Worm (Caenorhabditis elegans) whole organism, L4 larva: ENCODE measurements around the gene C37H5.13.

Experiments used
- D1046.2 ChIP-seq: fragments of 200-800 bp; sonication (Bioruptor generic); IDR thresholded peaks from 2 replicates; pipeline ENCODE4 v1.3.6; 2022; ENCODE audit warnings: missing genetic modification characterization, missing compliant biosample characterization
- F49E8.2 ChIP-seq: sonication (generic microtip); optimal IDR thresholded peaks from 2 replicates; lab custom pipeline; 2016; ENCODE audit warnings: missing compliant biosample characterization, mild to moderate bottlenecking, missing genetic modification characterization, borderline replicate concordance
- T20F7.1 ChIP-seq: fragments of 200-800 bp; sonication (Bioruptor generic); optimal IDR thresholded peaks from 2 replicates; lab custom pipeline; 2018; ENCODE audit warnings: mild to moderate bottlenecking, missing genetic modification characterization, missing compliant biosample characterization
- T26A8.4 ChIP-seq: fragments of 200-800 bp; sonication (Bioruptor generic); IDR thresholded peaks from 2 replicates; pipeline ENCODE4 v1.3.6; 2022; ENCODE audit warnings: missing genetic modification characterization, missing compliant biosample characterization
- Y48G9A.11 ChIP-seq: fragments of 200-800 bp; sonication (Bioruptor generic); IDR thresholded peaks from 2 replicates; pipeline ENCODE4 v1.3.6; 2022; ENCODE audit warnings: missing genetic modification reagents, missing genetic modification characterization, missing compliant biosample characterization
- Y5F2A.4 ChIP-seq: fragments of 200-800 bp; sonication (Bioruptor generic); optimal IDR thresholded peaks from 2 replicates; lab custom pipeline; 2018; ENCODE audit warnings: mild to moderate bottlenecking, missing genetic modification characterization, missing compliant biosample characterization
- Y75B8A.6 ChIP-seq: fragments of 200-800 bp; sonication (Bioruptor generic); IDR thresholded peaks from 2 replicates; pipeline ENCODE4 v1.3.6; 2022; ENCODE audit warnings: missing genetic modification reagents, missing genetic modification characterization, missing compliant biosample characterization
- aha-1 ChIP-seq: fragments of 150-350 bp; peaks from one replicate; lab custom pipeline; 2014; ENCODE audit warnings: missing biosample characterization, missing genetic modification characterization
- ama-1 ChIP-seq: fragments of 150-350 bp; optimal IDR thresholded peaks from 2 replicates; lab custom pipeline; 2014; ENCODE audit warnings: inconsistent platforms, mixed read lengths
- ceh-44 ChIP-seq: fragments of 200-800 bp; sonication (Bioruptor generic); IDR thresholded peaks from 2 replicates; pipeline ENCODE4 v1.3.6; 2022; ENCODE audit warnings: missing genetic modification reagents, missing genetic modification characterization, missing compliant biosample characterization
- cey-2 ChIP-seq: sonication (generic microtip); optimal IDR thresholded peaks from 3 replicates; lab custom pipeline; 2017; ENCODE audit warnings: missing genetic modification characterization, mild to moderate bottlenecking, missing compliant biosample characterization, antibody characterized with exemption, borderline replicate concordance; ENCODE audit not compliant: insufficient read depth
- daf-12 ChIP-seq: fragments of 150-350 bp; optimal IDR thresholded peaks from 2 replicates; lab custom pipeline; 2014; ENCODE audit warnings: missing biosample characterization, missing genetic modification reagents, missing genetic modification characterization
- daf-16 ChIP-seq, 3 experiments: sonication (generic microtip); optimal IDR thresholded peaks; 2 replicates each; lab custom pipeline; 2016 to 2017; ENCODE audit warnings: missing genetic modification characterization in 3 of 3, missing genetic modification reagents in 3 of 3, mild to moderate bottlenecking in 2 of 3, missing compliant biosample characterization in 2 of 3, missing biosample characterization in 1 of 3, moderate library complexity in 1 of 3
- daf-19 ChIP-seq: fragments of 200-800 bp; sonication (Bioruptor generic); conservative IDR thresholded peaks from 2 replicates; pipeline ENCODE4 v1.3.6; 2022; ENCODE audit warnings: missing genetic modification characterization, missing compliant biosample characterization
- dmd-6 ChIP-seq: fragments of 200-800 bp; sonication (Bioruptor generic); IDR thresholded peaks from 2 replicates; pipeline ENCODE4 v1.3.6; 2022; ENCODE audit warnings: missing genetic modification reagents, missing genetic modification characterization, missing compliant biosample characterization
- dmd-9 ChIP-seq: fragments of 200-800 bp; sonication (Bioruptor generic); IDR thresholded peaks from 2 replicates; pipeline ENCODE4 v1.3.6; 2022; ENCODE audit warnings: missing genetic modification reagents, missing genetic modification characterization, missing compliant biosample characterization
- duxl-1 ChIP-seq: sonication (generic microtip); optimal IDR thresholded peaks from 2 replicates; lab custom pipeline; 2016; ENCODE audit warnings: mild to moderate bottlenecking, missing genetic modification characterization, moderate library complexity, missing compliant biosample characterization; ENCODE audit not compliant: poor library complexity
- dve-1 ChIP-seq: sonication (generic microtip); optimal IDR thresholded peaks from 2 replicates; lab custom pipeline; 2017; ENCODE audit warnings: antibody characterized with exemption, mild to moderate bottlenecking, missing genetic modification characterization, missing compliant biosample characterization; ENCODE audit not compliant: insufficient read depth
- fkh-10 ChIP-seq: fragments of 150-350 bp; optimal IDR thresholded peaks from 2 replicates; lab custom pipeline; 2014; ENCODE audit warnings: missing biosample characterization, missing genetic modification reagents, missing genetic modification characterization
- gei-8 ChIP-seq: fragments of 200-800 bp; sonication (Bioruptor generic); optimal IDR thresholded peaks from 2 replicates; lab custom pipeline; 2018; ENCODE audit warnings: mild to moderate bottlenecking, missing genetic modification characterization, missing compliant biosample characterization
- hif-1 ChIP-seq, 2 experiments: sonication (generic microtip); optimal IDR thresholded peaks; 2 replicates each; lab custom pipeline; 2016 to 2017; ENCODE audit warnings: missing compliant biosample characterization in 2 of 2, missing genetic modification characterization in 2 of 2, missing genetic modification reagents in 2 of 2, missing genotype in 2 of 2, mild to moderate bottlenecking in 1 of 2
- hlh-11 ChIP-seq: fragments of 200-800 bp; sonication (Bioruptor generic); optimal IDR thresholded peaks from 2 replicates; lab custom pipeline; 2018; ENCODE audit warnings: mild to moderate bottlenecking, missing genetic modification characterization, missing compliant biosample characterization
- hlh-30 ChIP-seq: sonication (generic microtip); optimal IDR thresholded peaks from 2 replicates; lab custom pipeline; 2017; ENCODE audit warnings: antibody characterized with exemption, mild to moderate bottlenecking, missing genetic modification characterization, missing compliant biosample characterization; ENCODE audit not compliant: insufficient read depth
- hmg-1.1 ChIP-seq: fragments of 200-800 bp; sonication (Bioruptor generic); IDR thresholded peaks from 2 replicates; pipeline ENCODE4 v1.3.6; 2022; ENCODE audit warnings: missing genetic modification reagents, missing genetic modification characterization, missing compliant biosample characterization
- lim-7 ChIP-seq: fragments of 200-800 bp; sonication (Bioruptor generic); IDR thresholded peaks from 2 replicates; pipeline ENCODE4 v1.3.6; 2022; ENCODE audit warnings: missing genetic modification characterization, missing compliant biosample characterization
- lin-13 ChIP-seq: fragments of 150-350 bp; optimal IDR thresholded peaks from 2 replicates; lab custom pipeline; 2014; ENCODE audit warnings: missing biosample characterization, missing genetic modification reagents, missing genetic modification characterization
- lin-15B ChIP-seq: fragments of 150-350 bp; sonication (generic microtip); optimal IDR thresholded peaks from 3 replicates; lab custom pipeline; 2014; ENCODE audit warnings: missing biosample characterization, missing genetic modification characterization
- lin-39 ChIP-seq: fragments of 150-350 bp; optimal IDR thresholded peaks from 2 replicates; lab custom pipeline; 2014; ENCODE audit warnings: missing biosample characterization, missing genetic modification reagents, missing genetic modification characterization
- lsy-2 ChIP-seq, 2 experiments: fragments of 150-350 bp in 1 of 2; sonication (generic microtip) in 1 of 2; optimal IDR thresholded peaks; 2 replicates each; lab custom pipeline; 2014 to 2017; ENCODE audit warnings: missing biosample characterization in 2 of 2, missing genetic modification characterization in 2 of 2
- madf-5 ChIP-seq, 2 experiments: fragments of 200-800 bp; sonication (Bioruptor generic); IDR thresholded peaks; 2 replicates each; pipeline ENCODE4 v1.3.6; 2022; ENCODE audit warnings: missing compliant biosample characterization in 2 of 2, missing genetic modification characterization in 2 of 2
- madf-9 ChIP-seq: fragments of 200-800 bp; sonication (Bioruptor generic); conservative IDR thresholded peaks from 2 replicates; pipeline ENCODE4 v1.3.6; 2022; ENCODE audit warnings: missing genetic modification reagents, missing genetic modification characterization, missing compliant biosample characterization
- mdl-1 ChIP-seq, 2 experiments: fragments of 150-350 bp in 1 of 2; sonication (generic microtip) in 1 of 2; optimal IDR thresholded peaks; 2 replicates each; lab custom pipeline; 2014 to 2017; ENCODE audit warnings: missing biosample characterization in 2 of 2, missing genetic modification characterization in 2 of 2
- mes-2 ChIP-seq: sonication (generic microtip); optimal IDR thresholded peaks from 2 replicates; lab custom pipeline; 2016; ENCODE audit warnings: missing genotype, mild to moderate bottlenecking, missing genetic modification characterization, missing compliant biosample characterization; ENCODE audit not compliant: poor library complexity, severe bottlenecking
- mxl-3 ChIP-seq: fragments of 200-800 bp; sonication (Bioruptor generic); optimal IDR thresholded peaks from 2 replicates; lab custom pipeline; 2018; ENCODE audit warnings: mild to moderate bottlenecking, missing genetic modification characterization, missing compliant biosample characterization
- nhr-10 ChIP-seq: fragments of 150-350 bp; optimal IDR thresholded peaks from 2 replicates; lab custom pipeline; 2014; ENCODE audit warnings: missing biosample characterization, missing genetic modification characterization
- nhr-102 ChIP-seq: sonication (generic microtip); optimal IDR thresholded peaks from 2 replicates; lab custom pipeline; 2016; ENCODE audit warnings: mild to moderate bottlenecking, missing genetic modification characterization, moderate library complexity, missing compliant biosample characterization
- nhr-11 ChIP-seq: fragments of 150-350 bp; optimal IDR thresholded peaks from 2 replicates; lab custom pipeline; 2014; ENCODE audit warnings: missing biosample characterization, missing genetic modification characterization
- nhr-28 ChIP-seq: fragments of 150-350 bp; optimal IDR thresholded peaks from 2 replicates; lab custom pipeline; 2014; ENCODE audit warnings: missing biosample characterization, missing genetic modification characterization
- php-3 ChIP-seq: fragments of 200-800 bp; sonication (Bioruptor generic); IDR thresholded peaks from 2 replicates; pipeline ENCODE4 v1.3.6; 2022; ENCODE audit warnings: missing genetic modification reagents, missing genetic modification characterization, missing compliant biosample characterization
- pqm-1 ChIP-seq: sonication (generic microtip); optimal IDR thresholded peaks from 2 replicates; lab custom pipeline; 2017; ENCODE audit warnings: missing biosample characterization, missing genetic modification characterization
- rbr-2 ChIP-seq: sonication (generic microtip); optimal IDR thresholded peaks from 2 replicates; lab custom pipeline; 2016; ENCODE audit warnings: missing genotype, missing genetic modification characterization, missing compliant biosample characterization
- sdz-12 ChIP-seq: fragments of 200-800 bp; sonication (Bioruptor generic); optimal IDR thresholded peaks from 2 replicates; lab custom pipeline; 2018; ENCODE audit warnings: mild to moderate bottlenecking, missing genetic modification characterization, missing compliant biosample characterization
- skn-1 ChIP-seq: fragments of 150-350 bp; optimal IDR thresholded peaks from 2 replicates; lab custom pipeline; 2014; ENCODE audit warnings: missing biosample characterization, missing genetic modification characterization
- tag-97 ChIP-seq: fragments of 200-800 bp; sonication (Bioruptor generic); IDR thresholded peaks from 2 replicates; pipeline ENCODE4 v1.3.6; 2022; ENCODE audit warnings: missing genetic modification characterization, missing compliant biosample characterization
- unc-130 ChIP-seq: sonication (generic microtip); optimal IDR thresholded peaks from 2 replicates; lab custom pipeline; 2016; ENCODE audit warnings: missing genetic modification reagents, missing genetic modification characterization, missing compliant biosample characterization
- zag-1 ChIP-seq: fragments of 150-350 bp; optimal IDR thresholded peaks from 2 replicates; lab custom pipeline; 2014; ENCODE audit warnings: missing biosample characterization, missing genetic modification characterization
- zfp-2 ChIP-seq: sonication (generic microtip); optimal IDR thresholded peaks from 2 replicates; lab custom pipeline; 2016; ENCODE audit warnings: mild to moderate bottlenecking, missing genetic modification characterization, missing compliant biosample characterization
- zip-11 ChIP-seq: fragments of 200-800 bp; sonication (Bioruptor generic); IDR thresholded peaks from 2 replicates; pipeline ENCODE4 v1.3.6; 2022; ENCODE audit warnings: missing genetic modification characterization, missing compliant biosample characterization
- zip-2 ChIP-seq: fragments of 150-350 bp; optimal IDR thresholded peaks from 2 replicates; lab custom pipeline; 2014; ENCODE audit warnings: missing biosample characterization, missing genetic modification characterization
- ztf-11 ChIP-seq: fragments of 150-350 bp; optimal IDR thresholded peaks from 2 replicates; lab custom pipeline; 2014; ENCODE audit warnings: missing biosample characterization, missing genetic modification characterization
- ztf-7 ChIP-seq: fragments of 150-350 bp; optimal IDR thresholded peaks from 2 replicates; lab custom pipeline; 2014; ENCODE audit warnings: missing biosample characterization, missing genetic modification characterization

The C37H5.13 gene

ce11 chrV:4810653-4811052 lies 52.1 kb downstream of the C37H5.13 start (continued):
- peak in 1 of 2 experiments; percentile 4 for TF ChIP-seq hif-1 (tag; optimal IDR thresholded peaks at IDR 0.05; lab: Kevin White, UChicago)
- no peak for TF ChIP-seq ceh-44 (GFP tag; lab: Robert Waterston, UW)
- TF ChIP-seq madf-9 (GFP tag; lab: Robert Waterston, UW), result no peak
- TF ChIP-seq skn-1, result no peak
- no peak for TF ChIP-seq cey-2 (tag; lab: Kevin White, UChicago)
- no peak for TF ChIP-seq zip-11 (GFP tag; lab: Robert Waterston, UW)
- TF ChIP-seq fkh-10 (GFP tag; lab: Kevin White, UChicago), result no peak
- no peak for TF ChIP-seq Y5F2A.4 (GFP tag; lab: Kevin White, UChicago)
- TF ChIP-seq hlh-30, result peak; percentile 39
- TF ChIP-seq Y75B8A.6, result no peak
- no peak for TF ChIP-seq ztf-7 (tag; lab: Kevin White, UChicago)
- no peak for TF ChIP-seq zfp-2 (tag; lab: Kevin White, UChicago)
- TF ChIP-seq hmg-1.1, result peak; percentile 37
- peak; percentile 99 for TF ChIP-seq aha-1 (tag; lab: Kevin White, UChicago)
- no peak for TF ChIP-seq zag-1 (tag; lab: Kevin White, UChicago)
- no peak for TF ChIP-seq lin-13 (GFP tag; lab: Kevin White, UChicago)
- no peak for TF ChIP-seq daf-12
- TF ChIP-seq duxl-1 (tag; lab: Kevin White, UChicago), result no peak
- TF ChIP-seq lin-15B (tag; lab: Kevin White, UChicago), result no peak
- TF ChIP-seq dmd-6 (GFP tag; lab: Robert Waterston, UW), result no peak
- peak; percentile 66 for TF ChIP-seq hlh-11 (tag; lab: Kevin White, UChicago)
- TF ChIP-seq sdz-12 (GFP tag; lab: Kevin White, UChicago), result no peak
- no peak for TF ChIP-seq Y48G9A.11 (GFP tag; lab: Robert Waterston, UW)
- no peak for TF ChIP-seq dve-1 (tag; lab: Kevin White, UChicago)
- no peak for TF ChIP-seq nhr-10 (tag; lab: Kevin White, UChicago)
- peak; percentile 7 for TF ChIP-seq nhr-11 (tag; lab: Kevin White, UChicago)
- TF ChIP-seq lin-39, result no peak
- no peak for TF ChIP-seq F49E8.2 (tag; lab: Kevin White, UChicago)
- no peak for TF ChIP-seq lim-7 (GFP tag; lab: Robert Waterston, UW)
- TF ChIP-seq lsy-2 (tag; optimal IDR thresholded peaks at IDR 0.05; lab: Kevin White, UChicago), result peak in 1 of 2 experiments; percentile 20
- no peak for TF ChIP-seq mdl-1 (tag; optimal IDR thresholded peaks at IDR 0.05; lab: Kevin White, UChicago)
- TF ChIP-seq zip-2, result no peak
- TF ChIP-seq tag-97 (GFP tag; lab: Robert Waterston, UW), result no peak
- TF ChIP-seq ztf-11 (tag; lab: Kevin White, UChicago), result no peak
- no peak for TF ChIP-seq mxl-3 (GFP tag; lab: Kevin White, UChicago)
- no peak for TF ChIP-seq T20F7.1 (GFP tag; lab: Kevin White, UChicago)
- no peak for TF ChIP-seq daf-16 (GFP tag; optimal IDR thresholded peaks at IDR 0.05; lab: Kevin White, UChicago)
- no peak for TF ChIP-seq daf-16 (tag; optimal IDR thresholded peaks at IDR 0.05; lab: Kevin White, UChicago)
- no peak for TF ChIP-seq pqm-1 (tag; lab: Kevin White, UChicago)
- no peak for TF ChIP-seq unc-130 (GFP tag; lab: Kevin White, UChicago)
- peak; percentile 62 for TF ChIP-seq mes-2 (tag; lab: Kevin White, UChicago)
- no peak for TF ChIP-seq dmd-9
- TF ChIP-seq D1046.2 (GFP tag; lab: Robert Waterston, UW), result no peak
- peak; percentile 54 for TF ChIP-seq rbr-2 (tag; lab: Kevin White, UChicago)
- no peak for TF ChIP-seq php-3 (GFP tag; lab: Robert Waterston, UW)
- no peak for TF ChIP-seq nhr-102 (tag; lab: Kevin White, UChicago)
- no peak for TF ChIP-seq daf-19 (GFP tag; lab: Robert Waterston, UW)
- no peak for TF ChIP-seq gei-8 (GFP tag; lab: Kevin White, UChicago)
- TF ChIP-seq T26A8.4, result no peak
- no peak for TF ChIP-seq nhr-28 (tag; lab: Kevin White, UChicago)
- no peak for TF ChIP-seq madf-5 (GFP tag; IDR thresholded peaks at IDR 0.05; lab: Robert Waterston, UW)
- TF ChIP-seq ama-1 (lab: Kevin White, UChicago), result no peak
